Fruit fly (Drosophila melanogaster) whole organism, embryonic: ENCODE data around the gene parvin.
A peak's percentile ranks its signal among the peaks of the same experiment; 100 is the strongest.

ENCODE experiments used
- Ada2b ChIP-seq: fragments of 200-800 bp; sonication (Bioruptor generic); IDR thresholded peaks from 2 replicates; pipeline ENCODE4 v1.3.6; 2022; ENCODE audit warnings: missing biosample characterization, missing genetic modification characterization
- BEAF-32 ChIP-seq: fragments of 200-800 bp; sonication (Bioruptor generic); optimal IDR thresholded peaks from 3 replicates; lab custom pipeline; 2017; ENCODE audit warnings: missing biosample characterization, missing genetic modification characterization, mild to moderate bottlenecking, moderate library complexity, missing genetic modification reagents
- CG10267 ChIP-seq: fragments of 200-800 bp; sonication (Bioruptor generic); optimal IDR thresholded peaks from 2 replicates; lab custom pipeline; 2018; ENCODE audit warnings: missing biosample characterization, mild to moderate bottlenecking, missing genetic modification characterization, moderate library complexity
- CG10431 ChIP-seq: fragments of 200-800 bp; sonication (Bioruptor generic); optimal IDR thresholded peaks from 3 replicates; lab custom pipeline; 2018; ENCODE audit warnings: missing biosample characterization, mild to moderate bottlenecking, missing genetic modification characterization
- CG11085 ChIP-seq: fragments of 200-800 bp; sonication (Bioruptor generic); IDR thresholded peaks from 2 replicates; pipeline ENCODE4 v1.3.6; 2022; ENCODE audit warnings: missing biosample characterization, missing genetic modification characterization
- CG11560 ChIP-seq: fragments of 200-800 bp; sonication (Bioruptor generic); IDR thresholded peaks from 3 replicates; pipeline ENCODE4 v1.3.6; 2022; ENCODE audit warnings: missing biosample characterization, missing genetic modification characterization
- CG12659 ChIP-seq: fragments of 200-800 bp; sonication (Bioruptor generic); optimal IDR thresholded peaks from 3 replicates; lab custom pipeline; 2017; ENCODE audit warnings: mild to moderate bottlenecking, missing biosample characterization, missing genetic modification reagents, missing genetic modification characterization
- CG13287 ChIP-seq: fragments of 200-800 bp; sonication (Bioruptor generic); IDR thresholded peaks from 2 replicates; pipeline ENCODE4 v1.3.6; 2022; ENCODE audit warnings: missing biosample characterization, missing genetic modification characterization; ENCODE audit not compliant: partially characterized antibody
- CG13296 ChIP-seq: fragments of 200-800 bp; sonication (Bioruptor generic); optimal IDR thresholded peaks from 3 replicates; lab custom pipeline; 2018; ENCODE audit warnings: missing biosample characterization, mild to moderate bottlenecking, missing genetic modification characterization
- CG2120 ChIP-seq: fragments of 200-800 bp; sonication (Bioruptor generic); optimal IDR thresholded peaks from 3 replicates; lab custom pipeline; 2016; ENCODE audit warnings: missing biosample characterization, missing genetic modification characterization
- CG2129 ChIP-seq: fragments of 200-800 bp; sonication (Bioruptor generic); IDR thresholded peaks from 2 replicates; pipeline ENCODE4 v1.3.6; 2022; ENCODE audit warnings: missing biosample characterization, missing genetic modification characterization; ENCODE audit not compliant: partially characterized antibody
- CG3163 ChIP-seq: fragments of 200-800 bp; sonication (Bioruptor generic); optimal IDR thresholded peaks from 3 replicates; lab custom pipeline; 2016; ENCODE audit warnings: missing biosample characterization, missing genetic modification characterization
- CG34224 ChIP-seq: fragments of 200-800 bp; sonication (Bioruptor generic); IDR thresholded peaks from 3 replicates; pipeline ENCODE4 v1.3.6; 2022; ENCODE audit warnings: missing biosample characterization, missing genetic modification characterization; ENCODE audit not compliant: partially characterized antibody
- CG3726 ChIP-seq: fragments of 200-800 bp; sonication (Bioruptor generic); IDR thresholded peaks from 3 replicates; pipeline ENCODE4, ENCODE4 v1.3.6; 2022; ENCODE audit warnings: missing biosample characterization, missing genetic modification characterization
- CG6791 ChIP-seq: fragments of 200-800 bp; sonication (Bioruptor generic); IDR thresholded peaks from 3 replicates; pipeline ENCODE4 v1.3.6; 2022; ENCODE audit warnings: missing biosample characterization, missing genetic modification characterization; ENCODE audit not compliant: partially characterized antibody
- CG8281 ChIP-seq: fragments of 200-800 bp; sonication (Bioruptor generic); optimal IDR thresholded peaks from 2 replicates; lab custom pipeline; 2018; ENCODE audit warnings: missing biosample characterization, mild to moderate bottlenecking, missing genetic modification characterization, moderate library complexity
- CG8359 ChIP-seq: fragments of 200-800 bp; sonication (Bioruptor generic); optimal IDR thresholded peaks from 2 replicates; lab custom pipeline; 2017; ENCODE audit warnings: missing biosample characterization, mild to moderate bottlenecking, missing genetic modification characterization, borderline replicate concordance
- CHES-1-like ChIP-seq: fragments of 200-800 bp; sonication (Bioruptor generic); optimal IDR thresholded peaks from 2 replicates; lab custom pipeline; 2016; ENCODE audit warnings: missing biosample characterization, missing genetic modification characterization
- CoRest ChIP-seq: fragments of 200-800 bp; sonication (Bioruptor generic); optimal IDR thresholded peaks from 3 replicates; lab custom pipeline; 2018; ENCODE audit warnings: missing biosample characterization, mild to moderate bottlenecking, missing genetic modification characterization, moderate library complexity
- Dip3 ChIP-seq: fragments of 200-800 bp; sonication (Bioruptor generic); optimal IDR thresholded peaks from 3 replicates; lab custom pipeline; 2016; ENCODE audit warnings: missing biosample characterization, missing genetic modification characterization
- Dref ChIP-seq: fragments of 200-800 bp; sonication (Bioruptor generic); IDR thresholded peaks from 2 replicates; pipeline ENCODE4 v1.3.6; 2022; ENCODE audit warnings: missing biosample characterization, missing genetic modification characterization
- H2.0 ChIP-seq: fragments of 200-800 bp; sonication (Bioruptor generic); IDR thresholded peaks from 2 replicates; pipeline ENCODE4 v1.3.6; 2022; ENCODE audit warnings: missing biosample characterization, missing genetic modification characterization
- HLH4C ChIP-seq: fragments of 200-800 bp; sonication (Bioruptor generic); IDR thresholded peaks from 3 replicates; pipeline ENCODE4 v1.3.6; 2022; ENCODE audit warnings: missing biosample characterization, missing genetic modification characterization; ENCODE audit not compliant: partially characterized antibody
- HmgZ ChIP-seq: fragments of 200-800 bp; sonication (Bioruptor generic); optimal IDR thresholded peaks from 2 replicates; lab custom pipeline; 2018; ENCODE audit warnings: missing biosample characterization, mild to moderate bottlenecking, missing genetic modification characterization
- Hmr ChIP-seq: fragments of 200-800 bp; sonication (Bioruptor generic); optimal IDR thresholded peaks from 3 replicates; lab custom pipeline; 2017; ENCODE audit warnings: mild to moderate bottlenecking, missing biosample characterization, missing genetic modification reagents, missing genetic modification characterization
- MESR4 ChIP-seq: fragments of 200-800 bp; sonication (Bioruptor generic); optimal IDR thresholded peaks from 2 replicates; lab custom pipeline; 2018; ENCODE audit warnings: missing biosample characterization, mild to moderate bottlenecking, missing genetic modification characterization, moderate library complexity
- Mes4 ChIP-seq: fragments of 200-800 bp; sonication (Bioruptor generic); optimal IDR thresholded peaks from 2 replicates; lab custom pipeline; 2016; ENCODE audit warnings: missing biosample characterization, missing genetic modification characterization
- NC2β ChIP-seq: fragments of 200-800 bp; sonication (Bioruptor generic); optimal IDR thresholded peaks from 2 replicates; lab custom pipeline; 2016; ENCODE audit warnings: missing biosample characterization, missing genetic modification characterization
- Opbp ChIP-seq: fragments of 200-800 bp; sonication (Bioruptor generic); IDR thresholded peaks from 3 replicates; pipeline ENCODE4 v1.3.6; 2022; ENCODE audit warnings: missing biosample characterization, missing genetic modification characterization; ENCODE audit not compliant: partially characterized antibody
- Rfx ChIP-seq: fragments of 200-800 bp; sonication (Bioruptor generic); IDR thresholded peaks from 2 replicates; pipeline ENCODE4 v1.3.6; 2022; ENCODE audit warnings: missing biosample characterization, missing genetic modification characterization
- Sin3A ChIP-seq: fragments of >200 bp; optimal IDR thresholded peaks from 2 replicates; lab custom pipeline; 2018
- Sry-δ ChIP-seq: fragments of 200-800 bp; sonication (Bioruptor generic); optimal IDR thresholded peaks from 2 replicates; lab custom pipeline; 2016; ENCODE audit warnings: missing biosample characterization, missing genetic modification characterization
- Xbp1 ChIP-seq: fragments of 200-800 bp; sonication (Bioruptor generic); optimal IDR thresholded peaks from 3 replicates; lab custom pipeline; 2016; ENCODE audit warnings: missing biosample characterization, mild to moderate bottlenecking, missing genetic modification characterization
- amos ChIP-seq: fragments of 200-800 bp; sonication (Bioruptor generic); IDR thresholded peaks from 2 replicates; pipeline ENCODE4 v1.3.6; 2022; ENCODE audit warnings: missing biosample characterization, missing genetic modification characterization; ENCODE audit not compliant: partially characterized antibody
- dpn ChIP-seq, 2 experiments: fragments of 200-800 bp; sonication (Bioruptor generic); optimal IDR thresholded peaks; 3 replicates each; lab custom pipeline; 2016; ENCODE audit warnings: missing biosample characterization in 2 of 2, missing genetic modification characterization in 2 of 2
- exex ChIP-seq: fragments of 200-800 bp; sonication (Bioruptor generic); optimal IDR thresholded peaks from 4 replicates; lab custom pipeline; 2018; ENCODE audit warnings: missing biosample characterization, mild to moderate bottlenecking, missing genetic modification characterization, moderate library complexity
- gfzf ChIP-seq: fragments of 200-800 bp; sonication (Bioruptor generic); optimal IDR thresholded peaks from 2 replicates; lab custom pipeline; 2016; ENCODE audit warnings: missing biosample characterization, mild to moderate bottlenecking, missing genetic modification characterization, moderate library complexity
- inv ChIP-seq: fragments of 200-800 bp; sonication (Bioruptor generic); IDR thresholded peaks from 2 replicates; pipeline ENCODE4 v1.3.6; 2022; ENCODE audit warnings: missing biosample characterization, missing genetic modification characterization; ENCODE audit not compliant: partially characterized antibody
- pzg ChIP-seq: fragments of 200-800 bp; sonication (Bioruptor generic); optimal IDR thresholded peaks from 3 replicates; lab custom pipeline; 2018; ENCODE audit warnings: missing biosample characterization, mild to moderate bottlenecking, missing genetic modification characterization, moderate library complexity
- slbo ChIP-seq: fragments of 200-800 bp; sonication (Bioruptor generic); IDR thresholded peaks from 2 replicates; pipeline ENCODE4 v1.3.6; 2022; ENCODE audit warnings: missing biosample characterization, missing genetic modification characterization
- sob ChIP-seq: fragments of 200-800 bp; sonication (Bioruptor generic); IDR thresholded peaks from 2 replicates; pipeline ENCODE4 v1.3.6; 2022; ENCODE audit warnings: missing biosample characterization, missing genetic modification characterization
- tna ChIP-seq: fragments of 200-800 bp; sonication (Bioruptor generic); IDR thresholded peaks from 2 replicates; pipeline ENCODE4 v1.3.6; 2022; ENCODE audit warnings: missing biosample characterization, missing genetic modification characterization; ENCODE audit not compliant: partially characterized antibody
- trem ChIP-seq: fragments of 200-800 bp; optimal IDR thresholded peaks from 3 replicates; lab custom pipeline; 2019; ENCODE audit warnings: missing biosample characterization, mild to moderate bottlenecking, missing genetic modification characterization, moderate library complexity
- tup ChIP-seq: fragments of 200-800 bp; sonication (Bioruptor generic); optimal IDR thresholded peaks from 2 replicates; lab custom pipeline; 2016; ENCODE audit warnings: missing biosample characterization, mild to moderate bottlenecking, missing genetic modification characterization, moderate library complexity
- unpg ChIP-seq: fragments of 200-800 bp; sonication (Bioruptor generic); optimal IDR thresholded peaks from 3 replicates; lab custom pipeline; 2018; ENCODE audit warnings: missing biosample characterization, mild to moderate bottlenecking, missing genetic modification characterization, moderate library complexity
- vfl ChIP-seq: fragments of 200-800 bp; sonication (Bioruptor generic); optimal IDR thresholded peaks from 2 replicates; lab custom pipeline; 2016; ENCODE audit warnings: missing biosample characterization, missing genetic modification characterization
- wdn ChIP-seq: fragments of 200-800 bp; sonication (Bioruptor generic); IDR thresholded peaks from 2 replicates; pipeline ENCODE4 v1.3.6; 2022; ENCODE audit warnings: missing biosample characterization, missing genetic modification characterization
- zen ChIP-seq: fragments of 200-800 bp; sonication (Bioruptor generic); optimal IDR thresholded peaks from 3 replicates; lab custom pipeline; 2018; ENCODE audit warnings: missing biosample characterization, mild to moderate bottlenecking, missing genetic modification characterization, moderate library complexity
- zen2 ChIP-seq: fragments of 200-800 bp; sonication (Bioruptor generic); IDR thresholded peaks from 3 replicates; pipeline ENCODE4 v1.3.6; 2022; ENCODE audit warnings: missing biosample characterization, missing genetic modification characterization; ENCODE audit not compliant: partially characterized antibody

The parvin gene

DNA sequence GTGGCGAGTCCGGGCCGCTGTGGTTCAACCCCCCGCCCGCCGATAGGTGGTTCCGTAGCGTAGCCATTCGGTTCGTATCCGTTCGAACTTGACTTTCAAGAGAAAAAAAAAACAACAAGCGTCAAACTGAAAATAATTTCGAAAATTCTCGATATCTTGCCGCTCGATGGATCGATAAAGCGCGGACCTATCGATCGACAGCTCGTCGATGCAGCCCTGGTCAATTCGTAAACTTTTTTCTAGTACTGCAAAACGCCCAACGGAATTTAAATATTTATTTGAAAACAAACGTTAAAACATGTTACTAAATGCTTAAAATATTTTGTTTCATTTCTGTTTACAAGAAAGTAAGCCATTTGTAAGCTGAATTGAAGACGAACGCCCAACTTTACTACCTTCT, 16.3 kb downstream of the parvin start (continued):
- TF ChIP-seq MESR4 (GFP tag; lab: Kevin White, UChicago) (no peak), CG10431 (no peak), Xbp1 (GFP tag; lab: Kevin White, UChicago) (peak; percentile 11), zen2 (GFP tag; lab: Robert Waterston, UW) (0 out of 3 replicates have a peak, but pooled peaks have one; percentile 28), gfzf (GFP tag; lab: Kevin White, UChicago) (peak; percentile 22), Sry-δ (GFP tag; lab: Kevin White, UChicago) (peak; percentile 68), unpg (GFP tag; lab: Kevin White, UChicago) (no peak), sob (GFP tag; lab: Robert Waterston, UW) (0 out of 2 replicates have a peak, but pooled peaks have one; percentile 39), wdn (GFP tag; lab: Robert Waterston, UW) (no peak), CG11085 (no peak), tup (GFP tag; lab: Kevin White, UChicago) (no peak), CG2120 (peak; percentile 49), amos (GFP tag; lab: Robert Waterston, UW) (peak; percentile 71), CG8359 (no peak), Ada2b (no peak), CG11560 (tag; lab: Robert Waterston, UW) (no peak), HmgZ (tag; lab: Kevin White, UChicago) (peak; percentile 49), H2.0 (GFP tag; lab: Robert Waterston, UW) (no peak), dpn (GFP tag; optimal IDR thresholded peaks at IDR 0.05; lab: Kevin White, UChicago) (peak in 1 of 2 experiments; percentile 2), CG2129 (GFP tag; lab: Robert Waterston, UW) (no peak), NC2β (GFP tag; lab: Kevin White, UChicago) (peak; percentile 22), zen (tag; lab: Kevin White, UChicago) (no peak), Opbp (peak; percentile 52; the same call in 1 of the 3 replicates), Rfx (GFP tag; lab: Robert Waterston, UW) (peak; percentile 28; the same call in 1 of the 2 replicates), CG13287 (GFP tag; lab: Robert Waterston, UW) (peak; percentile 69), HLH4C (GFP tag; lab: Robert Waterston, UW) (peak; percentile 48; the same call in 2 of the 3 replicates), CG12659 (GFP tag; lab: Kevin White, UChicago) (peak; percentile 10), Mes4 (GFP tag; lab: Kevin White, UChicago) (no peak), Sin3A (lab: Kevin White, UChicago) (peak; percentile 28), CG8281 (no peak), exex (tag; lab: Kevin White, UChicago) (no peak), pzg (GFP tag; lab: Kevin White, UChicago) (peak; percentile 69), Dip3 (GFP tag; lab: Kevin White, UChicago) (peak; percentile 14), CHES-1-like (GFP tag; lab: Kevin White, UChicago) (no peak), Hmr (no peak), CoRest (peak; percentile 35), trem (tag; lab: Kevin White, UChicago) (peak; percentile 23), slbo (GFP tag; lab: Robert Waterston, UW) (peak; percentile 40; the same call in 1 of the 2 replicates), CG34224 (GFP tag; lab: Robert Waterston, UW) (peak; percentile 38; the same call in 2 of the 3 replicates), vfl (GFP tag; lab: Kevin White, UChicago) (peak; percentile 4), CG6791 (GFP tag; lab: Robert Waterston, UW) (peak; percentile 54; the same call in 1 of the 3 replicates), Dref (peak; percentile 90), CG10267 (tag; lab: Kevin White, UChicago) (peak; percentile 97), CG13296 (GFP tag; lab: Kevin White, UChicago) (no peak), inv (GFP tag; lab: Robert Waterston, UW) (peak; percentile 39; the same call in 1 of the 2 replicates), BEAF-32 (GFP tag; lab: Kevin White, UChicago) (peak; percentile 72), tna (GFP tag; lab: Robert Waterston, UW) (peak; percentile 46; the same call in 1 of the 2 replicates), CG3726 (no peak), CG3163 (GFP tag; lab: Kevin White, UChicago) (peak; percentile 10)
